Worm (Caenorhabditis elegans): ENCODE data around the gene czw-1.

czw-1 gene

DNA sequence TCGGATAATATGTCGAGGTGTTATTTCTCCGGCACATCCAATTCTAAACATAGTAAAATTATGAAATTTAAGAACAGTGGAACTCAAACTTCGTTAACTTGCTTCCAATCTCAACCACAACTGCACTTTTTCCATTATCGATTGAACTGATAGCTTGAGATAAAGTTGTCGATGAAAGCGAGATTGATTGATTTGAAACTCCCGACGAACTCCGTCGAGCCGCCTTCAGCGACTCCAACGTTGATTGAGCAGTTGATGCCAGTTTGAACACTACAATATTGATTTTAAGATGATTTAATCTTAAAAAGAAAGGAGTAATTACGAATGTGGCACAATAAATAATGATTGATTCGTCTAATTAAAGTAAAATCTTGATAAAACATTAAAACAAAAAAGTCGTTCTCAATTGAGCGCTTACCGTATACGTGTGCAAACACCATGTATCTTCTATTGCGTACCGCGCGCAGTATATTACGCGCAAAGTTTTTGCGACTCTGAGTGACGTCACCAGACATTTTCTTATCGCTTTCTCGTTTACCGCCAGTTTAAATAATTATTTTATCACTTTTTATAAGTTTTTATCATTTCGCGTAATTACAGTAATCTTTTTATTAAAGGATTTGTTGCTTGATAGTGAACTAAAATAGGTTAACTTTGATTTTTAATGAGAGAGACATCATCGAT lies 44.3 kb downstream of the czw-1 start, which contains the start of gene arp-11:
arp-11 (minus strand) TSS at position 51 of the 684 bp plus-strand sequence.
- TF ChIP-seq nhr-77 (tag; optimal IDR thresholded peaks at IDR 0.05) (no peak), snpc-4 (tag; optimal IDR thresholded peaks at IDR 0.05) (peak; percentile 53), unc-62 (GFP tag; optimal IDR thresholded peaks at IDR 0.05) (no peak), nhr-43 (tag; optimal IDR thresholded peaks at IDR 0.05; ENCODE audit: poor library complexity, severe bottlenecking) (peak; percentile 11), unc-39 (tag; optimal IDR thresholded peaks at IDR 0.05) (no peak), nhr-23 (tag; optimal IDR thresholded peaks at IDR 0.05) (peak; percentile 71), hmg-11 (tag; optimal IDR thresholded peaks at IDR 0.05) (peak; percentile 49), pqm-1 (tag; optimal IDR thresholded peaks at IDR 0.05) (peak; percentile 84), lsy-12 (tag; optimal IDR thresholded peaks at IDR 0.05) (peak; percentile 54), lin-39 (tag; optimal IDR thresholded peaks at IDR 0.05) (peak; percentile 15), nhr-25 (tag; optimal IDR thresholded peaks at IDR 0.05) (peak; percentile 75), egl-27 (tag; optimal IDR thresholded peaks at IDR 0.05) (no peak), elt-2 (tag; optimal IDR thresholded peaks at IDR 0.05) (peak; percentile 96), jun-1 (tag; optimal IDR thresholded peaks at IDR 0.05) (peak; percentile 69), nfya-1 (tag; optimal IDR thresholded peaks at IDR 0.05; ENCODE audit: insufficient read depth) (peak; percentile 90), skn-1 (tag; optimal IDR thresholded peaks at IDR 0.05) (no peak), egl-5 (tag; optimal IDR thresholded peaks at IDR 0.05) (peak; percentile 61), lin-15B (tag; optimal IDR thresholded peaks at IDR 0.05) (peak; percentile 70), pha-4 (tag; optimal IDR thresholded peaks at IDR 0.05) (peak; percentile 92), fkh-2 (tag; optimal IDR thresholded peaks at IDR 0.05) (no peak)

ce11 chrIV:7898489-7898888 lies 48.1 kb downstream of the czw-1 start:
- TF ChIP-seq elt-2 (tag; optimal IDR thresholded peaks at IDR 0.05), result peak; percentile 79
- peak; percentile 42 for TF ChIP-seq pha-4 (tag; optimal IDR thresholded peaks at IDR 0.05)
- TF ChIP-seq zag-1 (tag; optimal IDR thresholded peaks at IDR 0.05), result no peak
- TF ChIP-seq pqm-1 (tag; optimal IDR thresholded peaks at IDR 0.05), result peak; percentile 75
- TF ChIP-seq unc-39 (tag; optimal IDR thresholded peaks at IDR 0.05), result no peak

DNA sequence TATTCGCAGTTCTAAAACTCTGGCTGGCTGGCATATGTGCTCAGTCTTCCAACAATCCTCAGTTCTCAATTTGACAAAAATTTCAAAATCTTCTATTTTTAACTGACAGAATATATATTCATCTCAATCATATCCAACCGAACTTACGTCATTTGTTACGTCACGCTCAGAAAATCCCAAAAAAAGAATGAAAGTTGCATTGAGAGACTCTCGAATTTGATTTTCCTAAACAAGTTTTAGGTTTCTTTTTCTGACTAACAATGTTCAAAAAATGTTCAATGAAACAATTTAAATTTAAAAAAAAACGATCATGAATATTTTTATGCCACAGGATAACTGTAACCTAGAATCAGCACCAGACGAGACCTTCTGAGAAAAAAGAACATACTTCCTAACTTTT lies 48.7 kb downstream of the czw-1 start:
- peak; percentile 74 for TF ChIP-seq fkh-10 (GFP tag; optimal IDR thresholded peaks at IDR 0.05)
- no peak for TF ChIP-seq nhr-11 (tag; optimal IDR thresholded peaks at IDR 0.05)

- TF ChIP-seq lin-39 (tag; optimal IDR thresholded peaks at IDR 0.05) (peak; percentile 62), pqm-1 (tag; optimal IDR thresholded peaks at IDR 0.05) (no peak)
Observed at ce11 chrIV:7897443-7897842, 49.2 kb downstream of the czw-1 start, which contains the start of gene ilys-4. ilys-4 (minus strand) TSS chrIV:7897543.

All from whole organism, L3 larva.